Worm (Caenorhabditis elegans) whole organism, L4 larva: Measurements from ENCODE around the gene T28C6.3.

Experiments
- D1046.2 ChIP-seq: fragments of 200-800 bp; sonication (Bioruptor generic); IDR thresholded peaks from 2 replicates; pipeline ENCODE4 v1.3.6; 2022; ENCODE audit warnings: missing genetic modification characterization, missing compliant biosample characterization
- T20F7.1 ChIP-seq: fragments of 200-800 bp; sonication (Bioruptor generic); optimal IDR thresholded peaks from 2 replicates; lab custom pipeline; 2018; ENCODE audit warnings: mild to moderate bottlenecking, missing genetic modification characterization, missing compliant biosample characterization
- Y105C5A.15 ChIP-seq: fragments of 200-800 bp; sonication (Bioruptor generic); IDR thresholded peaks from 2 replicates; pipeline ENCODE4 v1.3.6; 2022; ENCODE audit warnings: missing genetic modification characterization, missing compliant biosample characterization
- Y48G9A.11 ChIP-seq: fragments of 200-800 bp; sonication (Bioruptor generic); IDR thresholded peaks from 2 replicates; pipeline ENCODE4 v1.3.6; 2022; ENCODE audit warnings: missing genetic modification reagents, missing genetic modification characterization, missing compliant biosample characterization
- ZK337.2 ChIP-seq: fragments of 200-800 bp; sonication (Bioruptor generic); IDR thresholded peaks from 2 replicates; pipeline ENCODE4 v1.3.6; 2022; ENCODE audit warnings: missing genetic modification reagents, missing genetic modification characterization, missing compliant biosample characterization
- ZK546.5 ChIP-seq, 2 experiments: sonication (generic microtip); optimal IDR thresholded peaks; 2 replicates each; lab custom pipeline; 2017; ENCODE audit warnings: missing biosample characterization in 2 of 2, missing genetic modification characterization in 2 of 2
- aha-1 ChIP-seq: fragments of 150-350 bp; peaks from one replicate; lab custom pipeline; 2014; ENCODE audit warnings: missing biosample characterization, missing genetic modification characterization
- ceh-20 ChIP-seq: fragments of 200-800 bp; sonication (Bioruptor generic); IDR thresholded peaks from 2 replicates; pipeline ENCODE4 v1.3.6; 2022; ENCODE audit warnings: missing genetic modification reagents, missing genetic modification characterization, missing compliant biosample characterization
- ceh-44 ChIP-seq: fragments of 200-800 bp; sonication (Bioruptor generic); IDR thresholded peaks from 2 replicates; pipeline ENCODE4 v1.3.6; 2022; ENCODE audit warnings: missing genetic modification reagents, missing genetic modification characterization, missing compliant biosample characterization
- daf-12 ChIP-seq: fragments of 150-350 bp; optimal IDR thresholded peaks from 2 replicates; lab custom pipeline; 2014; ENCODE audit warnings: missing biosample characterization, missing genetic modification reagents, missing genetic modification characterization
- daf-16 ChIP-seq, 3 experiments: sonication (generic microtip); optimal IDR thresholded peaks; 2 replicates each; lab custom pipeline; 2016 to 2017; ENCODE audit warnings: missing genetic modification characterization in 3 of 3, missing genetic modification reagents in 3 of 3, mild to moderate bottlenecking in 2 of 3, missing compliant biosample characterization in 2 of 3, missing biosample characterization in 1 of 3, moderate library complexity in 1 of 3
- dpl-1 ChIP-seq: fragments of 150-350 bp; optimal IDR thresholded peaks from 2 replicates; lab custom pipeline; 2014; ENCODE audit warnings: missing biosample characterization, missing genetic modification reagents, missing genetic modification characterization
- duxl-1 ChIP-seq: sonication (generic microtip); optimal IDR thresholded peaks from 2 replicates; lab custom pipeline; 2016; ENCODE audit warnings: mild to moderate bottlenecking, missing genetic modification characterization, moderate library complexity, missing compliant biosample characterization; ENCODE audit not compliant: poor library complexity
- dve-1 ChIP-seq: sonication (generic microtip); optimal IDR thresholded peaks from 2 replicates; lab custom pipeline; 2017; ENCODE audit warnings: antibody characterized with exemption, mild to moderate bottlenecking, missing genetic modification characterization, missing compliant biosample characterization; ENCODE audit not compliant: insufficient read depth
- hlh-11 ChIP-seq: fragments of 200-800 bp; sonication (Bioruptor generic); optimal IDR thresholded peaks from 2 replicates; lab custom pipeline; 2018; ENCODE audit warnings: mild to moderate bottlenecking, missing genetic modification characterization, missing compliant biosample characterization
- hlh-30 ChIP-seq: sonication (generic microtip); optimal IDR thresholded peaks from 2 replicates; lab custom pipeline; 2017; ENCODE audit warnings: antibody characterized with exemption, mild to moderate bottlenecking, missing genetic modification characterization, missing compliant biosample characterization; ENCODE audit not compliant: insufficient read depth
- hmg-1.1 ChIP-seq: fragments of 200-800 bp; sonication (Bioruptor generic); IDR thresholded peaks from 2 replicates; pipeline ENCODE4 v1.3.6; 2022; ENCODE audit warnings: missing genetic modification reagents, missing genetic modification characterization, missing compliant biosample characterization
- lin-15B ChIP-seq: fragments of 150-350 bp; sonication (generic microtip); optimal IDR thresholded peaks from 3 replicates; lab custom pipeline; 2014; ENCODE audit warnings: missing biosample characterization, missing genetic modification characterization
- lin-29 ChIP-seq: fragments of 200-800 bp; sonication (Bioruptor generic); IDR thresholded peaks from 2 replicates; pipeline ENCODE4 v1.3.6; 2022; ENCODE audit warnings: missing genetic modification reagents, missing genetic modification characterization, missing compliant biosample characterization
- lir-3 ChIP-seq: sonication (generic microtip); optimal IDR thresholded peaks from 2 replicates; lab custom pipeline; 2016; ENCODE audit warnings: mild to moderate bottlenecking, missing genetic modification characterization, missing compliant biosample characterization
- madf-5 ChIP-seq, 2 experiments: fragments of 200-800 bp; sonication (Bioruptor generic); IDR thresholded peaks; 2 replicates each; pipeline ENCODE4 v1.3.6; 2022; ENCODE audit warnings: missing compliant biosample characterization in 2 of 2, missing genetic modification characterization in 2 of 2
- mdl-1 ChIP-seq, 2 experiments: fragments of 150-350 bp in 1 of 2; sonication (generic microtip) in 1 of 2; optimal IDR thresholded peaks; 2 replicates each; lab custom pipeline; 2014 to 2017; ENCODE audit warnings: missing biosample characterization in 2 of 2, missing genetic modification characterization in 2 of 2
- mes-2 ChIP-seq: sonication (generic microtip); optimal IDR thresholded peaks from 2 replicates; lab custom pipeline; 2016; ENCODE audit warnings: missing genotype, mild to moderate bottlenecking, missing genetic modification characterization, missing compliant biosample characterization; ENCODE audit not compliant: poor library complexity, severe bottlenecking
- nhr-28 ChIP-seq: fragments of 150-350 bp; optimal IDR thresholded peaks from 2 replicates; lab custom pipeline; 2014; ENCODE audit warnings: missing biosample characterization, missing genetic modification characterization
- nhr-48 ChIP-seq: sonication (generic microtip); optimal IDR thresholded peaks from 2 replicates; lab custom pipeline; 2016; ENCODE audit warnings: mild to moderate bottlenecking, missing genetic modification characterization, missing compliant biosample characterization
- nhr-76 ChIP-seq: fragments of 150-350 bp; optimal IDR thresholded peaks from 2 replicates; lab custom pipeline; 2014; ENCODE audit warnings: missing biosample characterization, missing genetic modification characterization
- nhr-77 ChIP-seq: fragments of 150-350 bp; optimal IDR thresholded peaks from 2 replicates; lab custom pipeline; 2014; ENCODE audit warnings: missing biosample characterization, missing genetic modification characterization
- saeg-2 ChIP-seq: fragments of 200-800 bp; sonication (Bioruptor generic); IDR thresholded peaks from 2 replicates; pipeline ENCODE4 v1.3.6; 2022; ENCODE audit warnings: missing genetic modification reagents, missing genetic modification characterization, missing compliant biosample characterization
- unc-39 ChIP-seq: sonication (generic microtip); optimal IDR thresholded peaks from 2 replicates; lab custom pipeline; 2017; ENCODE audit warnings: missing biosample characterization, missing genetic modification characterization
- zfp-2 ChIP-seq: sonication (generic microtip); optimal IDR thresholded peaks from 2 replicates; lab custom pipeline; 2016; ENCODE audit warnings: mild to moderate bottlenecking, missing genetic modification characterization, missing compliant biosample characterization
- ztf-7 ChIP-seq: fragments of 150-350 bp; optimal IDR thresholded peaks from 2 replicates; lab custom pipeline; 2014; ENCODE audit warnings: missing biosample characterization, missing genetic modification characterization

Gene T28C6.3

ce11 chrIV:8866092-8866491 lies 46.0 kb downstream of the T28C6.3 start (continued):
- TF ChIP-seq Y105C5A.15 (GFP tag; lab: Robert Waterston, UW) (no peak), nhr-48 (tag; lab: Kevin White, UChicago) (peak; percentile 35), nhr-76 (tag; lab: Kevin White, UChicago) (no peak), zfp-2 (tag; lab: Kevin White, UChicago) (no peak), lin-29 (no peak), lin-15B (no peak)
- TF ChIP-seq, all 104 proteins: peak for 33

- TF ChIP-seq dve-1 (tag; lab: Kevin White, UChicago) (peak; percentile 45), nhr-28 (peak; percentile 67), dpl-1 (peak; percentile 13), hlh-30 (tag; lab: Kevin White, UChicago) (peak; percentile 13), daf-16 (GFP tag; optimal IDR thresholded peaks at IDR 0.05; lab: Kevin White, UChicago) (no peak), daf-16 (tag; optimal IDR thresholded peaks at IDR 0.05; lab: Kevin White, UChicago) (peak; percentile 26), madf-5 (GFP tag; IDR thresholded peaks at IDR 0.05; lab: Robert Waterston, UW) (no peak), hmg-1.1 (GFP tag; lab: Robert Waterston, UW) (no peak), ztf-7 (tag; lab: Kevin White, UChicago) (no peak), nhr-77 (tag; lab: Kevin White, UChicago) (peak; percentile 23), hlh-11 (tag; lab: Kevin White, UChicago) (peak; percentile 46), aha-1 (tag; lab: Kevin White, UChicago) (no peak)
Observed at ce11 chrIV:8867562-8867961, 47.4 kb downstream of the T28C6.3 start.

DNA sequence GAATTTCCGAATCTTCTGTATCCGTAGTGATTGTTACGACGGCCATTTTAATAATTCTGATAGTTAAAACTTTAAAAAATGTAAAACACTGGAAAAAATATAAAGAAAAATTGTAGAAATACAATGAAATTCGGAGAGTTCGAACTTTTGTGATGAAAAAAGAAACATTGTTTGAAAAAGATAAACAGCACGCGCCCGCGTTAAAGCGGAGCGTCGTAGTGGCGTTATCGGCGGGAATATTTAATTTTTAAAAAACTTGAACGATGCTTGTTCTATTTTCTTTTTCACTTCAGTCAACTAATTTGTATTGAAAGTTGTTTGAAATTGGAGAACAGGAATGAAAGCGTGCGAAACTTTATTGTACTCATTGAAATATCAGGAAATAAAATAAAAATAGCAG lies 49.5 kb downstream of the T28C6.3 start, which contains the start of gene npp-23:
TSS of gene npp-23 (minus strand) at position 56 of the 400 bp plus-strand sequence.
- TF ChIP-seq ceh-20 (GFP tag; lab: Robert Waterston, UW) (no peak), lir-3 (tag; lab: Kevin White, UChicago) (no peak), dpl-1 (peak; percentile 95), nhr-48 (tag; lab: Kevin White, UChicago) (no peak), D1046.2 (no peak), ceh-44 (GFP tag; lab: Robert Waterston, UW) (no peak), hlh-30 (tag; lab: Kevin White, UChicago) (peak; percentile 46), T20F7.1 (peak; percentile 96), Y48G9A.11 (GFP tag; lab: Robert Waterston, UW) (peak; percentile 89), duxl-1 (tag; lab: Kevin White, UChicago) (no peak), daf-12 (tag; lab: Kevin White, UChicago) (no peak), saeg-2 (no peak), unc-39 (tag; lab: Kevin White, UChicago) (no peak), ZK546.5 (tag; optimal IDR thresholded peaks at IDR 0.05; lab: Kevin White, UChicago) (no peak), mes-2 (tag; lab: Kevin White, UChicago) (peak; percentile 62), mdl-1 (tag; optimal IDR thresholded peaks at IDR 0.05; lab: Kevin White, UChicago) (peak in 1 of 2 experiments; percentile 4), ZK337.2 (GFP tag; lab: Robert Waterston, UW) (no peak)
